Worm (Caenorhabditis elegans): Measurements from ENCODE around the gene F36G3.1.

ce11 chrX:9742058-9742457 is 47.0 kb downstream of the F36G3.1 start:
- TF ChIP-seq ref-1 (GFP tag; conservative IDR thresholded peaks at IDR 0.05) (no peak), klf-2 (GFP tag; conservative IDR thresholded peaks at IDR 0.05) (no peak), ztf-29 (GFP tag; IDR thresholded peaks at IDR 0.05) (no peak)
